Fruit fly (Drosophila melanogaster) whole organism, embryonic: ENCODE measurements around the gene CG14131.

Source experiments
- Atf6 ChIP-seq: fragments of 200-800 bp; sonication (Bioruptor generic); IDR thresholded peaks from 2 replicates; pipeline ENCODE4 v1.3.6; 2022; ENCODE audit warnings: missing biosample characterization, missing genetic modification characterization
- BtbVII ChIP-seq: fragments of 200-800 bp; sonication (Bioruptor generic); optimal IDR thresholded peaks from 3 replicates; lab custom pipeline; 2017; ENCODE audit warnings: missing biosample characterization, mild to moderate bottlenecking, missing genetic modification characterization
- CG10209 ChIP-seq: fragments of 200-800 bp; sonication (Bioruptor generic); optimal IDR thresholded peaks from 3 replicates; lab custom pipeline; 2017; ENCODE audit warnings: missing biosample characterization, mild to moderate bottlenecking, missing genetic modification characterization, missing genetic modification reagents
- CG10543 ChIP-seq: fragments of 200-800 bp; sonication (Bioruptor generic); optimal IDR thresholded peaks from 3 replicates; lab custom pipeline; 2017; ENCODE audit warnings: missing biosample characterization, mild to moderate bottlenecking, missing genetic modification characterization, moderate library complexity
- CG11504 ChIP-seq: fragments of 200-800 bp; sonication (Bioruptor generic); optimal IDR thresholded peaks from 3 replicates; lab custom pipeline; 2019; ENCODE audit warnings: missing biosample characterization, mild to moderate bottlenecking, missing genetic modification characterization, moderate library complexity
- CG11560 ChIP-seq: fragments of 200-800 bp; sonication (Bioruptor generic); IDR thresholded peaks from 3 replicates; pipeline ENCODE4 v1.3.6; 2022; ENCODE audit warnings: missing biosample characterization, missing genetic modification characterization
- CG12071 ChIP-seq: fragments of 200-800 bp; sonication (Bioruptor generic); optimal IDR thresholded peaks from 3 replicates; lab custom pipeline; 2018; ENCODE audit warnings: missing biosample characterization, mild to moderate bottlenecking, missing genetic modification characterization
- CG12219 ChIP-seq: fragments of 200-800 bp; sonication (Bioruptor generic); optimal IDR thresholded peaks from 3 replicates; lab custom pipeline; 2018; ENCODE audit warnings: missing biosample characterization, mild to moderate bottlenecking, missing genetic modification characterization
- CG13424 ChIP-seq: fragments of 200-800 bp; sonication (Bioruptor generic); optimal IDR thresholded peaks from 2 replicates; lab custom pipeline; 2019; ENCODE audit warnings: missing biosample characterization, mild to moderate bottlenecking, missing genetic modification characterization, moderate library complexity
- CG13894 ChIP-seq: fragments of 200-800 bp; sonication (Bioruptor generic); optimal IDR thresholded peaks from 3 replicates; lab custom pipeline; 2018; ENCODE audit warnings: missing biosample characterization, mild to moderate bottlenecking, missing genetic modification characterization, moderate library complexity
- CG14050 ChIP-seq: fragments of 200-800 bp; sonication (Bioruptor generic); IDR thresholded peaks from 3 replicates; pipeline ENCODE4 v1.3.6; 2022; ENCODE audit warnings: missing biosample characterization, missing genetic modification characterization
- CG17385 ChIP-seq: fragments of 200-800 bp; sonication (Bioruptor generic); optimal IDR thresholded peaks from 3 replicates; lab custom pipeline; 2018; ENCODE audit warnings: missing biosample characterization, mild to moderate bottlenecking, missing genetic modification characterization
- CG1792 ChIP-seq: fragments of 200-800 bp; sonication (Bioruptor generic); optimal IDR thresholded peaks from 2 replicates; lab custom pipeline; 2016; ENCODE audit warnings: missing biosample characterization, missing genetic modification characterization
- CG1832 ChIP-seq: fragments of 200-800 bp; sonication (Bioruptor generic); optimal IDR thresholded peaks from 2 replicates; lab custom pipeline; 2017; ENCODE audit warnings: missing biosample characterization, mild to moderate bottlenecking, missing genetic modification characterization, inconsistent platforms
- CG3065 ChIP-seq: fragments of 200-800 bp; sonication (Bioruptor generic); optimal IDR thresholded peaks from 2 replicates; lab custom pipeline; 2016; ENCODE audit warnings: missing biosample characterization, missing genetic modification characterization
- CG31441 ChIP-seq: fragments of 200-800 bp; sonication (Bioruptor generic); IDR thresholded peaks from 2 replicates; pipeline ENCODE4 v1.3.6; 2022; ENCODE audit warnings: missing biosample characterization, missing genetic modification characterization
- CG34376 ChIP-seq: fragments of 200-800 bp; sonication (Bioruptor generic); optimal IDR thresholded peaks from 2 replicates; lab custom pipeline; 2018; ENCODE audit warnings: missing biosample characterization, mild to moderate bottlenecking, missing genetic modification characterization
- CG3847 ChIP-seq: fragments of 200-800 bp; sonication (Bioruptor generic); IDR thresholded peaks from 2 replicates; pipeline ENCODE4 v1.3.6; 2022; ENCODE audit warnings: missing biosample characterization, missing genetic modification characterization
- CG3995 ChIP-seq: fragments of 200-800 bp; sonication (Bioruptor generic); optimal IDR thresholded peaks from 3 replicates; lab custom pipeline; 2016; ENCODE audit warnings: missing biosample characterization, missing genetic modification characterization
- CG6854 ChIP-seq: fragments of 200-800 bp; sonication (Bioruptor generic); optimal IDR thresholded peaks from 3 replicates; lab custom pipeline; 2017; ENCODE audit warnings: missing biosample characterization, mild to moderate bottlenecking, missing genetic modification characterization
- CG8478 ChIP-seq: fragments of >200 bp; optimal IDR thresholded peaks from 2 replicates; lab custom pipeline; 2018
- CG8924 ChIP-seq: fragments of 200-800 bp; optimal IDR thresholded peaks from 3 replicates; lab custom pipeline; 2019; ENCODE audit warnings: missing biosample characterization, mild to moderate bottlenecking, missing genetic modification characterization, moderate library complexity
- Doc3 ChIP-seq: fragments of 200-800 bp; sonication (Bioruptor generic); IDR thresholded peaks from 3 replicates; pipeline ENCODE4 v1.3.6; 2022; ENCODE audit warnings: missing biosample characterization, missing genetic modification characterization; ENCODE audit not compliant: partially characterized antibody
- E2f2 ChIP-seq: fragments of 200-800 bp; sonication (Bioruptor generic); IDR thresholded peaks from 2 replicates; pipeline ENCODE4 v1.3.6; 2022; ENCODE audit warnings: missing biosample characterization, missing genetic modification characterization
- Fer1 ChIP-seq: fragments of 200-800 bp; sonication (Bioruptor generic); optimal IDR thresholded peaks from 2 replicates; lab custom pipeline; 2017; ENCODE audit warnings: missing biosample characterization, mild to moderate bottlenecking, missing genetic modification characterization
- NC2α ChIP-seq: fragments of 200-800 bp; sonication (Bioruptor generic); optimal IDR thresholded peaks from 2 replicates; lab custom pipeline; 2016; ENCODE audit warnings: missing biosample characterization, missing genetic modification characterization
- Nf-YC ChIP-seq: fragments of 200-800 bp; optimal IDR thresholded peaks from 3 replicates; lab custom pipeline; 2019; ENCODE audit warnings: missing biosample characterization, mild to moderate bottlenecking, missing genetic modification characterization, moderate library complexity
- Scr ChIP-seq: fragments of 200-800 bp; sonication (Bioruptor generic); IDR thresholded peaks from 2 replicates; pipeline ENCODE4 v1.3.6; 2022; ENCODE audit warnings: missing biosample characterization, missing genetic modification characterization; ENCODE audit not compliant: partially characterized antibody
- abd-A ChIP-seq: fragments of 200-800 bp; sonication (Bioruptor generic); optimal IDR thresholded peaks from 3 replicates; lab custom pipeline; 2019; ENCODE audit warnings: missing biosample characterization, mild to moderate bottlenecking, missing genetic modification characterization, moderate library complexity
- al ChIP-seq: fragments of 200-800 bp; sonication (Bioruptor generic); IDR thresholded peaks from 2 replicates; pipeline ENCODE4 v1.3.6; 2022; ENCODE audit warnings: missing biosample characterization, missing genetic modification characterization
- bbx ChIP-seq: fragments of 200-800 bp; sonication (Bioruptor generic); IDR thresholded peaks from 2 replicates; pipeline ENCODE4 v1.3.6; 2022; ENCODE audit warnings: missing biosample characterization, missing genetic modification characterization; ENCODE audit not compliant: partially characterized antibody
- crol ChIP-seq: fragments of 200-800 bp; sonication (Bioruptor generic); IDR thresholded peaks from 2 replicates; pipeline ENCODE4 v1.3.6; 2022; ENCODE audit warnings: missing biosample characterization, missing genetic modification characterization
- eyg ChIP-seq: fragments of 200-800 bp; sonication (Bioruptor generic); optimal IDR thresholded peaks from 3 replicates; lab custom pipeline; 2016; ENCODE audit warnings: missing biosample characterization, missing genetic modification characterization
- fd102C ChIP-seq: fragments of 200-800 bp; sonication (Bioruptor generic); optimal IDR thresholded peaks from 2 replicates; lab custom pipeline; 2018; ENCODE audit warnings: missing biosample characterization, mild to moderate bottlenecking, missing genetic modification characterization, moderate library complexity
- hbn ChIP-seq: fragments of 200-800 bp; sonication (Bioruptor generic); IDR thresholded peaks from 2 replicates; pipeline ENCODE4 v1.3.6; 2022; ENCODE audit warnings: missing biosample characterization, missing genetic modification characterization; ENCODE audit not compliant: partially characterized antibody
- hth ChIP-seq: fragments of >200 bp; optimal IDR thresholded peaks from 2 replicates; lab custom pipeline; 2017; ENCODE audit warnings: inconsistent platforms
- nerfin-1 ChIP-seq: fragments of 200-800 bp; sonication (Bioruptor generic); optimal IDR thresholded peaks from 3 replicates; lab custom pipeline; 2019; ENCODE audit warnings: missing biosample characterization, mild to moderate bottlenecking, missing genetic modification characterization, moderate library complexity
- peb ChIP-seq: fragments of 200-800 bp; sonication (Bioruptor generic); IDR thresholded peaks from 2 replicates; pipeline ENCODE4 v1.3.6; 2022; ENCODE audit warnings: missing biosample characterization, missing genetic modification characterization
- psq ChIP-seq: fragments of 200-800 bp; sonication (Bioruptor generic); optimal IDR thresholded peaks from 2 replicates; lab custom pipeline; 2017; ENCODE audit warnings: missing biosample characterization, missing genetic modification characterization
- row ChIP-seq: fragments of 200-800 bp; sonication (Bioruptor generic); IDR thresholded peaks from 3 replicates; pipeline ENCODE4 v1.3.6; 2022; ENCODE audit warnings: missing biosample characterization, missing genetic modification characterization
- seq ChIP-seq: fragments of 200-800 bp; sonication (Bioruptor generic); IDR thresholded peaks from 2 replicates; pipeline ENCODE4 v1.3.6; 2022; ENCODE audit warnings: missing biosample characterization, missing genetic modification characterization
- stwl ChIP-seq: fragments of 200-800 bp; sonication (Bioruptor generic); optimal IDR thresholded peaks from 3 replicates; lab custom pipeline; 2018; ENCODE audit warnings: missing biosample characterization, mild to moderate bottlenecking, missing genetic modification characterization, moderate library complexity
- trem ChIP-seq: fragments of 200-800 bp; optimal IDR thresholded peaks from 3 replicates; lab custom pipeline; 2019; ENCODE audit warnings: missing biosample characterization, mild to moderate bottlenecking, missing genetic modification characterization, moderate library complexity
- usp ChIP-seq: fragments of >200 bp; optimal IDR thresholded peaks from 2 replicates; lab custom pipeline; 2017; ENCODE audit warnings: missing biosample characterization, missing genetic modification characterization
- vvl ChIP-seq: fragments of 200-800 bp; sonication (Bioruptor generic); IDR thresholded peaks from 2 replicates; pipeline ENCODE4 v1.3.6; 2022; ENCODE audit warnings: missing biosample characterization, missing genetic modification characterization
- z ChIP-seq: fragments of 200-800 bp; sonication (Bioruptor generic); IDR thresholded peaks from 3 replicates; pipeline ENCODE4 v1.3.6; 2022; ENCODE audit warnings: missing biosample characterization, missing genetic modification characterization
- zen ChIP-seq: fragments of 200-800 bp; sonication (Bioruptor generic); optimal IDR thresholded peaks from 3 replicates; lab custom pipeline; 2018; ENCODE audit warnings: missing biosample characterization, mild to moderate bottlenecking, missing genetic modification characterization, moderate library complexity

Gene CG14131

DNA sequence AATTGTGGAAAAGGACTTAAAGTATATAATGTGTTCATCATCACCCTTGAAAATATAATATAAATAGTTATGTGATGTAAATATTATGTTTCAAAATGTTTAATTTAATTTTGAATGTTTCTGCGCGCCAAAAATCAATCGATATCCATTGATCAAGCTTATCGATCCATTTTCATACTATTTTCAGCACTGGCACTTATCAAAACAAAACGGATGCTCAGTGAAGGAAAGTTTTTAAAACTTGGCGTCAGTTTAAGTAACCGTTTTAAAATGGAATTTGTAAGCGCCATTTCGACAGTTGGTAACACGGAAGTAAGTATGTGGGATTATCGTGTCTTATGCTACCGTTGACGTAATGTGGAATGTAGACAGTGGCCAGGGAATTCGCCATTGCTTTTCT is 48.7 kb upstream of the CG14131 start, which contains the start of gene sunn (continued):
- peak; percentile 12; the same call in 1 of the 2 replicates for TF ChIP-seq bbx (GFP tag; lab: Robert Waterston, UW)
- TF ChIP-seq E2f2 = peak; percentile 80
- TF ChIP-seq stwl (tag; lab: Kevin White, UChicago) = peak; percentile 52
- TF ChIP-seq, all 482 proteins: peak for 11

DNA sequence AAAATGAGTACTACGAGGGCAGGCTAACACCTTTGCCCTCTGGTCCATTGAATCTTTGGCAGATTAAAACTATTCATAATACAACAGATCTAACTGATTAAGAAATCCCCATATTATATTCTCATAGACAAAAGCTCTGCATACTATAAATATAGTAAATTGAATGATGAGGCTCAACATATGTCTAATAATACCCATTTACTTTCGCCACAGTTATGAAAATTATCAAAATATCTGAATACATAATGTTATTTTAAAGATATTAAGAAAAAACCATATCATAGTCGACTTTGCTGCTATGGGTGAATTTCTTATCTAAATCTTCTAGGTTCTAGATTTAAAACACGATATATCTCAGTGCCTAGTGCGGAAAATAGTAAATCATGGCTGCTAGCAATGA is 45.0 kb upstream of the CG14131 start, which contains the start of gene CG32087:
Gene CG32087, plus strand, starts transcription at position 301 of the 400 bp plus-strand sequence.
- TF ChIP-seq CG10209 (GFP tag; lab: Kevin White, UChicago) (no peak), Doc3 (GFP tag; lab: Robert Waterston, UW) (no peak), CG31441 (GFP tag; lab: Robert Waterston, UW) (no peak), CG12071 (GFP tag; lab: Kevin White, UChicago) (no peak), CG11560 (tag; lab: Robert Waterston, UW) (no peak), CG3995 (GFP tag; lab: Kevin White, UChicago) (no peak), CG14050 (GFP tag; lab: Robert Waterston, UW) (no peak), Fer1 (GFP tag; lab: Kevin White, UChicago) (no peak), row (GFP tag; lab: Robert Waterston, UW) (no peak), peb (no peak)

DNA sequence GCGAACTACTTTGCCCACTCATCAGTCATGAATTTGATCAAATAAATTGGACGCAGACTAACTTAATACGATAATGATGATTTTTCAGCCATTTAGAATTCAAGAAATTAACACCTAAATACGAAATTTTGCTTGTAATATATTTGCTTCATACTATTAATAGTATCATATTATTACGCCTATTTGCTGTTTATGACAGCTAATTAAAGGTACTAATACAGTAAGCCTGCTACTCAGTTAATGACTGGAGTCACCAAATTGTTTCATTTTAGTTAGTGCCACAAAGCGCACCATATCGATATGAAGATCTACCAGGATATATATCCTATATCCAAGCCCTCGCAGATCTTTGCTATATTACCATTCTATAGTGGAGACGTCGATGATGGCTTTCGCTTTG is 25.9 kb upstream of the CG14131 start, which contains the start of gene Gr68a:
Gene Gr68a, plus strand, starts transcription at position 301 of the 400 bp plus-strand sequence.
- TF ChIP-seq CG8924 (tag; lab: Kevin White, UChicago) = no peak
- no peak for TF ChIP-seq CG8478 (lab: Kevin White, UChicago)
- no peak for TF ChIP-seq CG3847 (GFP tag; lab: Robert Waterston, UW)
- TF ChIP-seq hbn (GFP tag; lab: Robert Waterston, UW) = no peak
- no peak for TF ChIP-seq CG13424
- TF ChIP-seq CG10543 (GFP tag; lab: Kevin White, UChicago) = no peak
- TF ChIP-seq CG11504 = no peak
- no peak for TF ChIP-seq CG34376 (GFP tag; lab: Kevin White, UChicago)
- TF ChIP-seq vvl (GFP tag; lab: Robert Waterston, UW) = no peak
- TF ChIP-seq z (GFP tag; lab: Robert Waterston, UW) = no peak
- no peak for TF ChIP-seq CG3065 (GFP tag; lab: Kevin White, UChicago)
- no peak for TF ChIP-seq psq (GFP tag; lab: Kevin White, UChicago)
- no peak for TF ChIP-seq NC2α (GFP tag; lab: Kevin White, UChicago)
- no peak for TF ChIP-seq hth
- TF ChIP-seq eyg (GFP tag; lab: Kevin White, UChicago) = no peak
- TF ChIP-seq al (GFP tag; lab: Robert Waterston, UW) = no peak

DNA sequence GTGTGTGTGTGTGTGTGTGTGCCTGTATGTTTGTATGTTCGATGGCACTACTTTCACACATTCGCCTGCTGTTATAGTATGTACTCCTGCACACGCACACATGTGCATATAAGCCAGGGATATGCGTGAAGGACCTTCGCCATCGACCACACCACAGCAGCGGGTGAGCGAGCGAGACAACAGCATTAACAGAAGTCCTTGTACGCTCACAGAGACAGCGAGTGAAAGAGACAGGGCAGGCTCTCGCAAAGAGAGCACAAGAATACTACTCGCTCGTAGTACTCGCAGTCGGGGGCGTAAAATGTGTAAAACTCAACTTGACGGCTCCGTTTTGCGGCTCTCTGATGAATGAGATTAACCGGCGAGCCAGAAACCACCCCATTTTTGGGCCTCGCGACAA is 11.9 kb upstream of the CG14131 start:
- TF ChIP-seq nerfin-1 (tag; lab: Kevin White, UChicago) (peak; percentile 41), CG13424 (no peak), fd102C (GFP tag; lab: Kevin White, UChicago) (no peak), abd-A (tag; lab: Kevin White, UChicago) (peak; percentile 13), CG1792 (GFP tag; lab: Kevin White, UChicago) (no peak), z (GFP tag; lab: Robert Waterston, UW) (peak; percentile 82), crol (GFP tag; lab: Robert Waterston, UW) (peak; percentile 44; the same call in 1 of the 2 replicates), CG8478 (lab: Kevin White, UChicago) (peak; percentile 70), CG1832 (peak; percentile 77), CG17385 (no peak), trem (peak; percentile 52), usp (GFP tag; lab: Kevin White, UChicago) (no peak), CG13894 (tag; lab: Kevin White, UChicago) (peak; percentile 10), stwl (tag; lab: Kevin White, UChicago) (no peak), zen (tag; lab: Kevin White, UChicago) (peak; percentile 8), Scr (GFP tag; lab: Robert Waterston, UW) (no peak), seq (peak; percentile 77), CG12219 (GFP tag; lab: Kevin White, UChicago) (no peak), Nf-YC (peak; percentile 5), Atf6 (no peak), CG6854 (GFP tag; lab: Kevin White, UChicago) (no peak), BtbVII (GFP tag; lab: Kevin White, UChicago) (no peak)
